Worm (Caenorhabditis elegans) whole organism, young adult: ENCODE measurements around the gene C01G12.16.

Source experiments
- B0336.3 ChIP-seq: fragments of 200-800 bp; sonication (Bioruptor generic); IDR thresholded peaks from 2 replicates; pipeline ENCODE4 v1.3.6; 2022; ENCODE audit warnings: missing genetic modification characterization, missing compliant biosample characterization
- C06A6.2 ChIP-seq: fragments of 200-800 bp; sonication (Bioruptor generic); conservative IDR thresholded peaks from 2 replicates; pipeline ENCODE4 v1.3.6; 2022; ENCODE audit warnings: missing genetic modification characterization, missing compliant biosample characterization
- chd-7 ChIP-seq: sonication (generic microtip); optimal IDR thresholded peaks from 2 replicates; lab custom pipeline; 2016; ENCODE audit warnings: mild to moderate bottlenecking, missing genetic modification characterization, moderate library complexity, missing compliant biosample characterization
- dox-1 ChIP-seq: fragments of 200-800 bp; sonication (Bioruptor generic); IDR thresholded peaks from 2 replicates; pipeline ENCODE4 v1.3.6; 2022; ENCODE audit warnings: missing genetic modification reagents, missing genetic modification characterization, missing compliant biosample characterization
- hsf-1 ChIP-seq: fragments of 200-800 bp; sonication (Bioruptor generic); IDR thresholded peaks from 2 replicates; pipeline ENCODE4 v1.3.6; 2022; ENCODE audit warnings: missing genetic modification reagents, missing genetic modification characterization, missing compliant biosample characterization
- pha-4 ChIP-seq: fragments of 150-350 bp; sonication (generic microtip); optimal IDR thresholded peaks from 2 replicates; lab custom pipeline; 2014; ENCODE audit warnings: missing biosample characterization, missing genetic modification reagents, missing genetic modification characterization
- tbx-9 ChIP-seq: sonication (generic microtip); optimal IDR thresholded peaks from 2 replicates; lab custom pipeline; 2016; ENCODE audit warnings: borderline replicate concordance, missing genetic modification characterization, inconsistent platforms, missing compliant biosample characterization
- ztf-26 ChIP-seq: sonication (generic microtip); optimal IDR thresholded peaks from 2 replicates; lab custom pipeline; 2017; ENCODE audit warnings: missing genetic modification characterization, missing compliant biosample characterization

ce11 chrIII:4137180-4137579 lies 23.9 kb upstream of the C01G12.16 start:
- TF ChIP-seq dox-1 (no peak), pha-4 (no peak), B0336.3 (GFP tag; lab: Robert Waterston, UW) (no peak), tbx-9 (tag; lab: Kevin White, UChicago) (no peak), C06A6.2 (GFP tag; lab: Robert Waterston, UW) (no peak), chd-7 (tag; lab: Kevin White, UChicago) (no peak), hsf-1 (no peak), ztf-26 (tag; lab: Kevin White, UChicago) (no peak)
